Worm (Caenorhabditis elegans) whole organism, L3 larva: Measurements from ENCODE around the gene F26G5.1.

Source experiments
- R02D3.7 ChIP-seq: fragments of 150-350 bp; optimal IDR thresholded peaks from 2 replicates; lab custom pipeline; 2014; ENCODE audit warnings: missing biosample characterization, missing genetic modification characterization
- elt-3 ChIP-seq, 3 experiments: fragments of 150-350 bp in 1 of 3; sonication (generic microtip) in 2 of 3; optimal IDR thresholded peaks; 2 replicates in 2 of 3; 4 replicates in 1 of 3; lab custom pipeline; 2014 to 2017; ENCODE audit warnings: missing biosample characterization in 3 of 3, missing genetic modification characterization in 3 of 3
- lin-15B ChIP-seq: fragments of 150-350 bp; optimal IDR thresholded peaks from 2 replicates; lab custom pipeline; 2014; ENCODE audit warnings: missing biosample characterization, missing genetic modification characterization
- lin-39 ChIP-seq: fragments of 150-350 bp; optimal IDR thresholded peaks from 2 replicates; lab custom pipeline; 2018; ENCODE audit warnings: missing biosample characterization, missing genetic modification reagents, missing genetic modification characterization
- nfya-1 ChIP-seq: sonication (generic microtip); optimal IDR thresholded peaks from 2 replicates; lab custom pipeline; 2017; ENCODE audit warnings: missing genetic modification characterization, mild to moderate bottlenecking, missing compliant biosample characterization, antibody characterized with exemption, moderate library complexity; ENCODE audit not compliant: insufficient read depth
- nhr-11 ChIP-seq: fragments of 150-350 bp; optimal IDR thresholded peaks from 2 replicates; lab custom pipeline; 2014; ENCODE audit warnings: missing biosample characterization, missing genetic modification characterization
- nhr-237 ChIP-seq: fragments of 150-350 bp; optimal IDR thresholded peaks from 2 replicates; lab custom pipeline; 2014; ENCODE audit warnings: missing biosample characterization, missing genetic modification characterization
- nhr-28 ChIP-seq: fragments of 150-350 bp; optimal IDR thresholded peaks from 2 replicates; lab custom pipeline; 2014; ENCODE audit warnings: missing biosample characterization, missing genetic modification characterization
- nhr-77 ChIP-seq: fragments of 150-350 bp; optimal IDR thresholded peaks from 2 replicates; lab custom pipeline; 2014; ENCODE audit warnings: missing biosample characterization, missing genetic modification characterization
- pha-4 ChIP-seq: fragments of 150-350 bp; optimal IDR thresholded peaks from 2 replicates; lab custom pipeline; 2014; ENCODE audit warnings: missing biosample characterization, missing genetic modification reagents, missing genetic modification characterization
- pqm-1 ChIP-seq: fragments of 150-350 bp; optimal IDR thresholded peaks from 2 replicates; lab custom pipeline; 2017; ENCODE audit warnings: missing biosample characterization, missing genetic modification characterization, inconsistent platforms
- snpc-4 ChIP-seq: fragments of 150-350 bp; optimal IDR thresholded peaks from 2 replicates; lab custom pipeline; 2014; ENCODE audit warnings: missing biosample characterization, missing genetic modification characterization
- unc-39 ChIP-seq: sonication (generic microtip); optimal IDR thresholded peaks from 4 replicates; lab custom pipeline; 2017; ENCODE audit warnings: missing biosample characterization, missing genetic modification characterization

ce11 chrV:5000406-5000805, 25.1 kb downstream of the F26G5.1 start, which contains the start of gene ugt-7:
- no peak for TF ChIP-seq nhr-11 (tag; lab: Kevin White, UChicago)
- TF ChIP-seq lin-39 (tag; lab: Kevin White, UChicago): no peak
- TF ChIP-seq nhr-28 (tag; lab: Kevin White, UChicago): no peak
- TF ChIP-seq nfya-1 (tag; lab: Kevin White, UChicago): no peak
- TF ChIP-seq R02D3.7 (tag; lab: Kevin White, UChicago): no peak
- TF ChIP-seq lin-15B: no peak
- TF ChIP-seq snpc-4: no peak
- peak; percentile 27 for TF ChIP-seq pqm-1
- no peak for TF ChIP-seq unc-39 (tag; lab: Kevin White, UChicago)
- TF ChIP-seq nhr-237 (tag; lab: Kevin White, UChicago): no peak
- no peak for TF ChIP-seq nhr-77 (tag; lab: Kevin White, UChicago)
- no peak for TF ChIP-seq elt-3 (tag; optimal IDR thresholded peaks at IDR 0.05; lab: Kevin White, UChicago)
- TF ChIP-seq pha-4 (tag; lab: Kevin White, UChicago): no peak
